Worm (Caenorhabditis elegans) whole organism, L4 larva: Measurements from ENCODE around the gene mdt-26.

ENCODE experiments used
- D1046.2 ChIP-seq: fragments of 200-800 bp; sonication (Bioruptor generic); IDR thresholded peaks from 2 replicates; pipeline ENCODE4 v1.3.6; 2022; ENCODE audit warnings: missing genetic modification characterization, missing compliant biosample characterization
- T26A8.4 ChIP-seq: fragments of 200-800 bp; sonication (Bioruptor generic); IDR thresholded peaks from 2 replicates; pipeline ENCODE4 v1.3.6; 2022; ENCODE audit warnings: missing genetic modification characterization, missing compliant biosample characterization
- Y75B8A.6 ChIP-seq: fragments of 200-800 bp; sonication (Bioruptor generic); IDR thresholded peaks from 2 replicates; pipeline ENCODE4 v1.3.6; 2022; ENCODE audit warnings: missing genetic modification reagents, missing genetic modification characterization, missing compliant biosample characterization
- ZK337.2 ChIP-seq: fragments of 200-800 bp; sonication (Bioruptor generic); IDR thresholded peaks from 2 replicates; pipeline ENCODE4 v1.3.6; 2022; ENCODE audit warnings: missing genetic modification reagents, missing genetic modification characterization, missing compliant biosample characterization
- aha-1 ChIP-seq: fragments of 150-350 bp; peaks from one replicate; lab custom pipeline; 2014; ENCODE audit warnings: missing biosample characterization, missing genetic modification characterization
- ceh-20 ChIP-seq: fragments of 200-800 bp; sonication (Bioruptor generic); IDR thresholded peaks from 2 replicates; pipeline ENCODE4 v1.3.6; 2022; ENCODE audit warnings: missing genetic modification reagents, missing genetic modification characterization, missing compliant biosample characterization
- ceh-28 ChIP-seq: fragments of 150-350 bp; optimal IDR thresholded peaks from 2 replicates; lab custom pipeline; 2014; ENCODE audit warnings: missing biosample characterization, missing genetic modification reagents, missing genetic modification characterization
- ceh-82 ChIP-seq: sonication (generic microtip); optimal IDR thresholded peaks from 2 replicates; lab custom pipeline; 2017; ENCODE audit warnings: missing biosample characterization, missing genetic modification characterization
- ces-1 ChIP-seq: fragments of 150-350 bp; sonication (generic microtip); optimal IDR thresholded peaks from 4 replicates; lab custom pipeline; 2014; ENCODE audit warnings: missing biosample characterization, missing genetic modification reagents, missing genetic modification characterization
- daf-12 ChIP-seq: fragments of 150-350 bp; optimal IDR thresholded peaks from 2 replicates; lab custom pipeline; 2014; ENCODE audit warnings: missing biosample characterization, missing genetic modification reagents, missing genetic modification characterization
- daf-8 ChIP-seq: fragments of 200-800 bp; sonication (Bioruptor generic); IDR thresholded peaks from 2 replicates; pipeline ENCODE4 v1.3.6; 2022; ENCODE audit warnings: missing genetic modification characterization, missing compliant biosample characterization
- dmd-6 ChIP-seq: fragments of 200-800 bp; sonication (Bioruptor generic); IDR thresholded peaks from 2 replicates; pipeline ENCODE4 v1.3.6; 2022; ENCODE audit warnings: missing genetic modification reagents, missing genetic modification characterization, missing compliant biosample characterization
- dmd-8 ChIP-seq: fragments of 200-800 bp; sonication (Bioruptor generic); IDR thresholded peaks from 2 replicates; pipeline ENCODE4 v1.3.6; 2022; ENCODE audit warnings: missing genetic modification characterization, missing compliant biosample characterization
- duxl-1 ChIP-seq: sonication (generic microtip); optimal IDR thresholded peaks from 2 replicates; lab custom pipeline; 2016; ENCODE audit warnings: mild to moderate bottlenecking, missing genetic modification characterization, moderate library complexity, missing compliant biosample characterization; ENCODE audit not compliant: poor library complexity
- dve-1 ChIP-seq: sonication (generic microtip); optimal IDR thresholded peaks from 2 replicates; lab custom pipeline; 2017; ENCODE audit warnings: antibody characterized with exemption, mild to moderate bottlenecking, missing genetic modification characterization, missing compliant biosample characterization; ENCODE audit not compliant: insufficient read depth
- gei-8 ChIP-seq: fragments of 200-800 bp; sonication (Bioruptor generic); optimal IDR thresholded peaks from 2 replicates; lab custom pipeline; 2018; ENCODE audit warnings: mild to moderate bottlenecking, missing genetic modification characterization, missing compliant biosample characterization
- hif-1 ChIP-seq, 2 experiments: sonication (generic microtip); optimal IDR thresholded peaks; 2 replicates each; lab custom pipeline; 2016 to 2017; ENCODE audit warnings: missing compliant biosample characterization in 2 of 2, missing genetic modification characterization in 2 of 2, missing genetic modification reagents in 2 of 2, missing genotype in 2 of 2, mild to moderate bottlenecking in 1 of 2
- hlh-11 ChIP-seq: fragments of 200-800 bp; sonication (Bioruptor generic); optimal IDR thresholded peaks from 2 replicates; lab custom pipeline; 2018; ENCODE audit warnings: mild to moderate bottlenecking, missing genetic modification characterization, missing compliant biosample characterization
- hmg-1.1 ChIP-seq: fragments of 200-800 bp; sonication (Bioruptor generic); IDR thresholded peaks from 2 replicates; pipeline ENCODE4 v1.3.6; 2022; ENCODE audit warnings: missing genetic modification reagents, missing genetic modification characterization, missing compliant biosample characterization
- jun-1 ChIP-seq: fragments of 150-350 bp; optimal IDR thresholded peaks from 2 replicates; lab custom pipeline; 2014; ENCODE audit warnings: missing biosample characterization, missing genetic modification reagents, missing genetic modification characterization
- lin-1 ChIP-seq: fragments of 200-800 bp; sonication (Bioruptor generic); IDR thresholded peaks from 2 replicates; pipeline ENCODE4 v1.3.6; 2022; ENCODE audit warnings: missing genetic modification reagents, missing genetic modification characterization, missing compliant biosample characterization
- lin-29 ChIP-seq: fragments of 200-800 bp; sonication (Bioruptor generic); IDR thresholded peaks from 2 replicates; pipeline ENCODE4 v1.3.6; 2022; ENCODE audit warnings: missing genetic modification reagents, missing genetic modification characterization, missing compliant biosample characterization
- lin-38 ChIP-seq: fragments of 200-800 bp; sonication (Bioruptor generic); IDR thresholded peaks from 2 replicates; pipeline ENCODE4 v1.3.6; 2022; ENCODE audit warnings: missing genetic modification reagents, missing genetic modification characterization, missing compliant biosample characterization
- lir-3 ChIP-seq: sonication (generic microtip); optimal IDR thresholded peaks from 2 replicates; lab custom pipeline; 2016; ENCODE audit warnings: mild to moderate bottlenecking, missing genetic modification characterization, missing compliant biosample characterization
- lsy-2 ChIP-seq, 2 experiments: fragments of 150-350 bp in 1 of 2; sonication (generic microtip) in 1 of 2; optimal IDR thresholded peaks; 2 replicates each; lab custom pipeline; 2014 to 2017; ENCODE audit warnings: missing biosample characterization in 2 of 2, missing genetic modification characterization in 2 of 2
- madf-5 ChIP-seq, 2 experiments: fragments of 200-800 bp; sonication (Bioruptor generic); IDR thresholded peaks; 2 replicates each; pipeline ENCODE4 v1.3.6; 2022; ENCODE audit warnings: missing compliant biosample characterization in 2 of 2, missing genetic modification characterization in 2 of 2
- madf-9 ChIP-seq: fragments of 200-800 bp; sonication (Bioruptor generic); conservative IDR thresholded peaks from 2 replicates; pipeline ENCODE4 v1.3.6; 2022; ENCODE audit warnings: missing genetic modification reagents, missing genetic modification characterization, missing compliant biosample characterization
- mep-1 ChIP-seq: fragments of 150-350 bp; sonication (generic microtip); optimal IDR thresholded peaks from 3 replicates; lab custom pipeline; 2014; ENCODE audit warnings: missing biosample characterization, missing genetic modification characterization
- mxl-3 ChIP-seq: fragments of 200-800 bp; sonication (Bioruptor generic); optimal IDR thresholded peaks from 2 replicates; lab custom pipeline; 2018; ENCODE audit warnings: mild to moderate bottlenecking, missing genetic modification characterization, missing compliant biosample characterization
- nhr-102 ChIP-seq: sonication (generic microtip); optimal IDR thresholded peaks from 2 replicates; lab custom pipeline; 2016; ENCODE audit warnings: mild to moderate bottlenecking, missing genetic modification characterization, moderate library complexity, missing compliant biosample characterization
- nhr-111 ChIP-seq: fragments of 200-800 bp; sonication (Bioruptor generic); optimal IDR thresholded peaks from 2 replicates; lab custom pipeline; 2018; ENCODE audit warnings: mild to moderate bottlenecking, missing genetic modification characterization, missing compliant biosample characterization
- nhr-28 ChIP-seq: fragments of 150-350 bp; optimal IDR thresholded peaks from 2 replicates; lab custom pipeline; 2014; ENCODE audit warnings: missing biosample characterization, missing genetic modification characterization
- nhr-41 ChIP-seq: fragments of 200-800 bp; sonication (Bioruptor generic); IDR thresholded peaks from 2 replicates; pipeline ENCODE4 v1.3.6; 2022; ENCODE audit warnings: missing genetic modification reagents, missing genetic modification characterization, missing compliant biosample characterization
- nhr-6 ChIP-seq: fragments of 150-350 bp; optimal IDR thresholded peaks from 2 replicates; lab custom pipeline; 2014; ENCODE audit warnings: missing biosample characterization, missing genetic modification characterization
- nhr-76 ChIP-seq: fragments of 150-350 bp; optimal IDR thresholded peaks from 2 replicates; lab custom pipeline; 2014; ENCODE audit warnings: missing biosample characterization, missing genetic modification characterization
- pha-4 ChIP-seq, 2 experiments: fragments of 150-350 bp in 1 of 2; fragments of 200-800 bp in 1 of 2; sonication (Bioruptor generic) in 1 of 2; IDR thresholded peaks in 1 of 2; optimal IDR thresholded peaks in 1 of 2; 2 replicates each; pipeline versions ENCODE4 v1.3.6 to Lab custom; 2014 to 2022; ENCODE audit warnings: missing genetic modification characterization in 2 of 2, missing genetic modification reagents in 2 of 2, missing biosample characterization in 1 of 2, missing compliant biosample characterization in 1 of 2
- saeg-2 ChIP-seq: fragments of 200-800 bp; sonication (Bioruptor generic); IDR thresholded peaks from 2 replicates; pipeline ENCODE4 v1.3.6; 2022; ENCODE audit warnings: missing genetic modification reagents, missing genetic modification characterization, missing compliant biosample characterization
- sdz-12 ChIP-seq: fragments of 200-800 bp; sonication (Bioruptor generic); optimal IDR thresholded peaks from 2 replicates; lab custom pipeline; 2018; ENCODE audit warnings: mild to moderate bottlenecking, missing genetic modification characterization, missing compliant biosample characterization
- skn-1 ChIP-seq: fragments of 150-350 bp; optimal IDR thresholded peaks from 2 replicates; lab custom pipeline; 2014; ENCODE audit warnings: missing biosample characterization, missing genetic modification characterization
- snpc-4 ChIP-seq: fragments of 150-350 bp; optimal IDR thresholded peaks from 2 replicates; lab custom pipeline; 2014; ENCODE audit warnings: missing biosample characterization, missing genetic modification characterization
- unc-130 ChIP-seq: sonication (generic microtip); optimal IDR thresholded peaks from 2 replicates; lab custom pipeline; 2016; ENCODE audit warnings: missing genetic modification reagents, missing genetic modification characterization, missing compliant biosample characterization
- unc-62 ChIP-seq, 3 experiments: fragments of 150-350 bp in 1 of 3; sonication (generic microtip); optimal IDR thresholded peaks in 2 of 3; peaks in 1 of 3; 1 replicate in 1 of 3; 2 replicates in 2 of 3; lab custom pipeline; 2014 to 2017; ENCODE audit warnings: missing biosample characterization in 3 of 3, missing genetic modification characterization in 3 of 3, missing genetic modification reagents in 3 of 3, missing genotype in 1 of 3
- vab-7 ChIP-seq: fragments of 200-800 bp; sonication (Bioruptor generic); IDR thresholded peaks from 2 replicates; pipeline ENCODE4 v1.3.6; 2022; ENCODE audit warnings: missing genetic modification reagents, missing genetic modification characterization, missing compliant biosample characterization
- ztf-11 ChIP-seq: fragments of 150-350 bp; optimal IDR thresholded peaks from 2 replicates; lab custom pipeline; 2014; ENCODE audit warnings: missing biosample characterization, missing genetic modification characterization

Gene mdt-26

ce11 chrII:5694798-5695197, 33.8 kb downstream of the mdt-26 start, which contains the start of gene C25H3.14:
Gene C25H3.14, plus strand, starts transcription at chrII:5695098.
- TF ChIP-seq daf-8 (GFP tag; lab: Robert Waterston, UW) (no peak), lin-29 (no peak), mep-1 (no peak), lin-38 (GFP tag; lab: Robert Waterston, UW) (no peak), gei-8 (GFP tag; lab: Kevin White, UChicago) (no peak), unc-130 (GFP tag; lab: Kevin White, UChicago) (no peak), saeg-2 (GFP tag; lab: Robert Waterston, UW) (no peak), madf-9 (GFP tag; lab: Robert Waterston, UW) (no peak), ces-1 (GFP tag; lab: Kevin White, UChicago) (no peak), ceh-20 (GFP tag; lab: Robert Waterston, UW) (no peak), ZK337.2 (GFP tag; lab: Robert Waterston, UW) (no peak), D1046.2 (GFP tag; lab: Robert Waterston, UW) (no peak), pha-4 (GFP tag; IDR thresholded peaks at IDR 0.05; lab: Robert Waterston, UW) (no peak), pha-4 (tag; optimal IDR thresholded peaks at IDR 0.05; lab: Kevin White, UChicago) (no peak), mxl-3 (no peak), nhr-102 (tag; lab: Kevin White, UChicago) (no peak), T26A8.4 (no peak), daf-12 (tag; lab: Kevin White, UChicago) (no peak), lsy-2 (tag; optimal IDR thresholded peaks at IDR 0.05; lab: Kevin White, UChicago) (no peak), dmd-8 (GFP tag; lab: Robert Waterston, UW) (no peak)

DNA sequence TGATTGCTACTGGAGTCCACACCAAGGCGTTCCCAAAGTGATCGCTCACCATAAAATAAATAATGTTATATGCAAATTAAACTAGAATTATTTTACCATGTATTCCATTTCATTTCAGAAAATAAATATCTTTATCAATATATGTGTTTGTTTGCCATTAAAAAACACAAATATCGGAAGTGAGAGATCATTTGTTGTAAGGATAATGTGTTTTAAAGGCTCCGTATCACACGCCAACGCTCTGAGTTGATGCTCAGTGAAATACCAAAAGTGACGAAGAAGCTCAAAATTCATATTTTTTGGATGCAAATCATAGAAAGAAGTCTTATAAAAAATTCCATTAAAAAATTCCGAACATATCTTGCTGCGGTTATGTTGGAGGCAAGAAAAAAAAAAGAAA, 35.2 kb downstream of the mdt-26 start:
- peak in 1 of 2 experiments; percentile 91 for TF ChIP-seq unc-62 (GFP tag; optimal IDR thresholded peaks at IDR 0.05 in 1 of 2; lab: Kevin White, UChicago)
- TF ChIP-seq unc-62 (tag; optimal IDR thresholded peaks at IDR 0.05; lab: Kevin White, UChicago) = no peak
- TF ChIP-seq Y75B8A.6 (GFP tag; lab: Robert Waterston, UW) = no peak
- TF ChIP-seq snpc-4 (tag; lab: Kevin White, UChicago) = no peak
- no peak for TF ChIP-seq lin-1 (GFP tag; lab: Robert Waterston, UW)
- TF ChIP-seq dve-1 (tag; lab: Kevin White, UChicago) = no peak
- TF ChIP-seq, all 104 proteins: peak for 1

ce11 chrII:5697338-5697737, 36.4 kb downstream of the mdt-26 start:
- TF ChIP-seq nhr-6 (tag; lab: Kevin White, UChicago) (no peak), unc-62 (GFP tag; optimal IDR thresholded peaks at IDR 0.05 in 1 of 2; lab: Kevin White, UChicago) (peak in 1 of 2 experiments; percentile 62), unc-62 (tag; optimal IDR thresholded peaks at IDR 0.05; lab: Kevin White, UChicago) (no peak), aha-1 (peak; percentile 56)
- TF ChIP-seq, all 104 proteins: peak for 2

DNA sequence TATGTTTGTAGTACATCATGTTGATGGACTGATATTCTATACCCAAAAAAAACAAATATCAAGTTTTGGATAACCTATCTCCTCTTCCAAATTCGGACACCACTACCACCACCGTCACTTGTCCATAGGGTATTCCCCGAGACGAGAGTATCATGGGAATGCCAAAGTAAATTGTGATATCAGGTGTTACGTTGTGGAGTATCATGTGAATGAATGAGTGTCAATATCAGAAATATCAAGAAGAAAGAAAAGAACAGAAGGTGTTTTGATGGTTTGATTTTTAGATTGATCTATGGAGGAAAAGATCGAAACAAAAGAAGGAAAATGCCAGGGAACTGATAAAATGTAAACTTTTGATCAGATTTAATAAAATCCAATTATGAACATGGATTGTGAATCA, 37.3 kb downstream of the mdt-26 start:
- TF ChIP-seq nhr-41 (GFP tag; lab: Robert Waterston, UW) (no peak), nhr-111 (GFP tag; lab: Kevin White, UChicago) (no peak), T26A8.4 (no peak), ceh-82 (no peak), aha-1 (peak; percentile 80), jun-1 (tag; lab: Kevin White, UChicago) (no peak), hif-1 (tag; optimal IDR thresholded peaks at IDR 0.05; lab: Kevin White, UChicago) (no peak), nhr-76 (tag; lab: Kevin White, UChicago) (no peak), ceh-28 (tag; lab: Kevin White, UChicago) (no peak), dmd-8 (GFP tag; lab: Robert Waterston, UW) (no peak), ztf-11 (tag; lab: Kevin White, UChicago) (no peak), madf-5 (GFP tag; IDR thresholded peaks at IDR 0.05; lab: Robert Waterston, UW) (no peak), unc-62 (GFP tag; optimal IDR thresholded peaks at IDR 0.05 in 1 of 2; lab: Kevin White, UChicago) (no peak), unc-62 (tag; optimal IDR thresholded peaks at IDR 0.05; lab: Kevin White, UChicago) (no peak), dmd-6 (peak; percentile 78), skn-1 (no peak), lir-3 (no peak), hmg-1.1 (GFP tag; lab: Robert Waterston, UW) (no peak), nhr-28 (tag; lab: Kevin White, UChicago) (peak; percentile 70), vab-7 (GFP tag; lab: Robert Waterston, UW) (no peak), hlh-11 (tag; lab: Kevin White, UChicago) (peak; percentile 51), duxl-1 (tag; lab: Kevin White, UChicago) (no peak), Y75B8A.6 (GFP tag; lab: Robert Waterston, UW) (no peak), sdz-12 (GFP tag; lab: Kevin White, UChicago) (no peak), nhr-6 (tag; lab: Kevin White, UChicago) (peak; percentile 30)
